Fruit fly (Drosophila melanogaster) whole organism, embryonic: Measurements from ENCODE around the gene CG5235.

Experiments used
- Ada2b ChIP-seq: fragments of 200-800 bp; sonication (Bioruptor generic); IDR thresholded peaks from 2 replicates; pipeline ENCODE4 v1.3.6; 2022; ENCODE audit warnings: missing biosample characterization, missing genetic modification characterization
- Bgb ChIP-seq: fragments of 200-800 bp; sonication (Bioruptor generic); IDR thresholded peaks from 2 replicates; pipeline ENCODE4 v1.3.6; 2022; ENCODE audit warnings: missing biosample characterization, missing genetic modification characterization; ENCODE audit not compliant: partially characterized antibody
- CG10462 ChIP-seq: fragments of 200-800 bp; sonication (Bioruptor generic); optimal IDR thresholded peaks from 2 replicates; lab custom pipeline; 2016; ENCODE audit warnings: missing biosample characterization, missing genetic modification characterization
- CG11560 ChIP-seq: fragments of 200-800 bp; sonication (Bioruptor generic); IDR thresholded peaks from 3 replicates; pipeline ENCODE4 v1.3.6; 2022; ENCODE audit warnings: missing biosample characterization, missing genetic modification characterization
- CG12071 ChIP-seq: fragments of 200-800 bp; sonication (Bioruptor generic); optimal IDR thresholded peaks from 3 replicates; lab custom pipeline; 2018; ENCODE audit warnings: missing biosample characterization, mild to moderate bottlenecking, missing genetic modification characterization
- CG13424 ChIP-seq: fragments of 200-800 bp; sonication (Bioruptor generic); optimal IDR thresholded peaks from 2 replicates; lab custom pipeline; 2019; ENCODE audit warnings: missing biosample characterization, mild to moderate bottlenecking, missing genetic modification characterization, moderate library complexity
- CG13624 ChIP-seq: fragments of 200-800 bp; sonication (Bioruptor generic); optimal IDR thresholded peaks from 2 replicates; lab custom pipeline; 2016; ENCODE audit warnings: missing biosample characterization, missing genetic modification characterization
- CG13775 ChIP-seq: fragments of 200-800 bp; sonication (Bioruptor generic); optimal IDR thresholded peaks from 3 replicates; lab custom pipeline; 2017; ENCODE audit warnings: missing biosample characterization, mild to moderate bottlenecking, missing genetic modification characterization
- CG15601 ChIP-seq: fragments of 200-800 bp; sonication (Bioruptor generic); optimal IDR thresholded peaks from 3 replicates; lab custom pipeline; 2019; ENCODE audit warnings: missing biosample characterization, mild to moderate bottlenecking, missing genetic modification characterization, moderate library complexity
- CG16813 ChIP-seq: fragments of 200-800 bp; sonication (Bioruptor generic); IDR thresholded peaks from 3 replicates; pipeline ENCODE4 v1.3.6; 2022; ENCODE audit warnings: missing biosample characterization, missing genetic modification characterization; ENCODE audit not compliant: partially characterized antibody
- CG17912 ChIP-seq: fragments of 200-800 bp; sonication (Bioruptor generic); optimal IDR thresholded peaks from 2 replicates; lab custom pipeline; 2018; ENCODE audit warnings: missing biosample characterization, mild to moderate bottlenecking, missing genetic modification characterization
- CG18599 ChIP-seq: fragments of 200-800 bp; sonication (Bioruptor generic); optimal IDR thresholded peaks from 3 replicates; lab custom pipeline; 2017; ENCODE audit warnings: missing biosample characterization, missing genetic modification characterization, mild to moderate bottlenecking, moderate library complexity, missing genetic modification reagents
- CG2712 ChIP-seq: fragments of 200-800 bp; optimal IDR thresholded peaks from 3 replicates; lab custom pipeline; 2019; ENCODE audit warnings: missing biosample characterization, mild to moderate bottlenecking, missing genetic modification characterization, moderate library complexity
- CG32767 ChIP-seq: fragments of 200-800 bp; sonication (Bioruptor generic); IDR thresholded peaks from 2 replicates; pipeline ENCODE4 v1.3.6; 2022; ENCODE audit warnings: missing biosample characterization, missing genetic modification characterization
- CG4328 ChIP-seq: fragments of 200-800 bp; sonication (Bioruptor generic); optimal IDR thresholded peaks from 3 replicates; lab custom pipeline; 2017; ENCODE audit warnings: missing biosample characterization, missing genetic modification reagents, missing genetic modification characterization
- CG5180 ChIP-seq: fragments of 200-800 bp; sonication (Bioruptor generic); optimal IDR thresholded peaks from 3 replicates; lab custom pipeline; 2017; ENCODE audit warnings: missing biosample characterization, missing genetic modification characterization, mild to moderate bottlenecking, moderate library complexity, missing genetic modification reagents
- CG7271 ChIP-seq: fragments of 200-800 bp; sonication (Bioruptor generic); optimal IDR thresholded peaks from 2 replicates; lab custom pipeline; 2018; ENCODE audit warnings: missing biosample characterization, mild to moderate bottlenecking, missing genetic modification characterization, moderate library complexity
- CG7963 ChIP-seq: fragments of 200-800 bp; sonication (Bioruptor generic); IDR thresholded peaks from 3 replicates; pipeline ENCODE4 v1.3.6; 2022; ENCODE audit warnings: missing biosample characterization, missing genetic modification characterization; ENCODE audit not compliant: partially characterized antibody
- CG9437 ChIP-seq: fragments of 200-800 bp; sonication (Bioruptor generic); optimal IDR thresholded peaks from 2 replicates; lab custom pipeline; 2018; ENCODE audit warnings: missing biosample characterization, mild to moderate bottlenecking, missing genetic modification characterization
- CG9609 ChIP-seq: fragments of 200-800 bp; sonication (Bioruptor generic); optimal IDR thresholded peaks from 3 replicates; lab custom pipeline; 2016; ENCODE audit warnings: missing biosample characterization, missing genetic modification characterization
- Dek ChIP-seq: fragments of 200-800 bp; sonication (Bioruptor generic); optimal IDR thresholded peaks from 3 replicates; lab custom pipeline; 2019; ENCODE audit warnings: missing biosample characterization, mild to moderate bottlenecking, missing genetic modification characterization, moderate library complexity
- Drgx ChIP-seq: fragments of 200-800 bp; sonication (Bioruptor generic); IDR thresholded peaks from 2 replicates; pipeline ENCODE4 v1.3.6; 2022; ENCODE audit warnings: missing biosample characterization, missing genetic modification characterization
- GATAe ChIP-seq: fragments of 200-800 bp; sonication (Bioruptor generic); conservative IDR thresholded peaks from 2 replicates; pipeline ENCODE4 v1.3.6; 2022; ENCODE audit warnings: missing biosample characterization, missing genetic modification characterization
- Hr3 ChIP-seq: fragments of 200-800 bp; sonication (Bioruptor generic); optimal IDR thresholded peaks from 3 replicates; lab custom pipeline; 2016; ENCODE audit warnings: missing biosample characterization, missing genetic modification characterization
- Mad ChIP-seq: fragments of 200-800 bp; sonication (Bioruptor generic); optimal IDR thresholded peaks from 2 replicates; lab custom pipeline; 2016; ENCODE audit warnings: missing biosample characterization, missing genetic modification characterization
- NC2α ChIP-seq: fragments of 200-800 bp; sonication (Bioruptor generic); optimal IDR thresholded peaks from 2 replicates; lab custom pipeline; 2016; ENCODE audit warnings: missing biosample characterization, missing genetic modification characterization
- Opbp ChIP-seq: fragments of 200-800 bp; sonication (Bioruptor generic); IDR thresholded peaks from 3 replicates; pipeline ENCODE4 v1.3.6; 2022; ENCODE audit warnings: missing biosample characterization, missing genetic modification characterization; ENCODE audit not compliant: partially characterized antibody
- PHDP ChIP-seq: fragments of 200-800 bp; sonication (Bioruptor generic); optimal IDR thresholded peaks from 3 replicates; lab custom pipeline; 2018; ENCODE audit warnings: missing biosample characterization, mild to moderate bottlenecking, missing genetic modification characterization, moderate library complexity
- Ravus ChIP-seq: fragments of 200-800 bp; sonication (Bioruptor generic); IDR thresholded peaks from 2 replicates; pipeline ENCODE4 v1.3.6; 2022; ENCODE audit warnings: missing biosample characterization, missing genetic modification characterization
- Six4 ChIP-seq: fragments of 200-800 bp; sonication (Bioruptor generic); optimal IDR thresholded peaks from 2 replicates; lab custom pipeline; 2016; ENCODE audit warnings: missing biosample characterization, missing genetic modification characterization
- Trl ChIP-seq, 3 experiments: fragments of >200 bp in 2 of 3; fragments of 200-800 bp in 1 of 3; sonication (Bioruptor generic) in 1 of 3; optimal IDR thresholded peaks; 2 replicates in 1 of 3; 3 replicates in 2 of 3; lab custom pipeline; 2016 to 2017; ENCODE audit warnings: missing biosample characterization in 1 of 3, missing genetic modification characterization in 1 of 3
- Xbp1 ChIP-seq: fragments of 200-800 bp; sonication (Bioruptor generic); optimal IDR thresholded peaks from 3 replicates; lab custom pipeline; 2016; ENCODE audit warnings: missing biosample characterization, mild to moderate bottlenecking, missing genetic modification characterization
- YL-1 ChIP-seq: fragments of 200-800 bp; sonication (Bioruptor generic); optimal IDR thresholded peaks from 3 replicates; lab custom pipeline; 2017; ENCODE audit warnings: missing biosample characterization, mild to moderate bottlenecking, missing genetic modification characterization
- amos ChIP-seq: fragments of 200-800 bp; sonication (Bioruptor generic); IDR thresholded peaks from 2 replicates; pipeline ENCODE4 v1.3.6; 2022; ENCODE audit warnings: missing biosample characterization, missing genetic modification characterization; ENCODE audit not compliant: partially characterized antibody
- btn ChIP-seq: fragments of 200-800 bp; sonication (Bioruptor generic); optimal IDR thresholded peaks from 2 replicates; lab custom pipeline; 2016; ENCODE audit warnings: missing biosample characterization, missing genetic modification characterization
- dimm ChIP-seq: fragments of 200-800 bp; sonication (Bioruptor generic); IDR thresholded peaks from 2 replicates; pipeline ENCODE4 v1.3.6; 2022; ENCODE audit warnings: missing biosample characterization, missing genetic modification characterization
- dm ChIP-seq: fragments of 200-800 bp; sonication (Bioruptor generic); optimal IDR thresholded peaks from 3 replicates; lab custom pipeline; 2016; ENCODE audit warnings: missing biosample characterization, missing genetic modification characterization
- gcm ChIP-seq: fragments of 200-800 bp; sonication (Bioruptor generic); optimal IDR thresholded peaks from 2 replicates; lab custom pipeline; 2019; ENCODE audit warnings: missing biosample characterization, mild to moderate bottlenecking, missing genetic modification characterization, moderate library complexity
- ham ChIP-seq: fragments of 200-800 bp; sonication (Bioruptor generic); IDR thresholded peaks from 2 replicates; pipeline ENCODE4 v1.3.6; 2022; ENCODE audit warnings: missing biosample characterization, missing genetic modification characterization
- ken ChIP-seq: fragments of 200-800 bp; sonication (Bioruptor generic); IDR thresholded peaks from 3 replicates; pipeline ENCODE4 v1.3.6; 2022; ENCODE audit warnings: missing biosample characterization, missing genetic modification characterization
- mirr ChIP-seq: fragments of 200-800 bp; sonication (Bioruptor generic); optimal IDR thresholded peaks from 3 replicates; lab custom pipeline; 2018; ENCODE audit warnings: missing biosample characterization, mild to moderate bottlenecking, missing genetic modification characterization
- nmo ChIP-seq: fragments of 200-800 bp; sonication (Bioruptor generic); optimal IDR thresholded peaks from 2 replicates; lab custom pipeline; 2018; ENCODE audit warnings: missing biosample characterization, mild to moderate bottlenecking, missing genetic modification characterization, moderate library complexity
- org-1 ChIP-seq: fragments of 200-800 bp; sonication (Bioruptor generic); optimal IDR thresholded peaks from 2 replicates; lab custom pipeline; 2017; ENCODE audit warnings: missing biosample characterization, missing genetic modification characterization
- pnt ChIP-seq: fragments of 200-800 bp; sonication (Bioruptor generic); optimal IDR thresholded peaks from 3 replicates; lab custom pipeline; 2016; ENCODE audit warnings: missing biosample characterization, missing genetic modification characterization
- pzg ChIP-seq: fragments of 200-800 bp; sonication (Bioruptor generic); optimal IDR thresholded peaks from 3 replicates; lab custom pipeline; 2018; ENCODE audit warnings: missing biosample characterization, mild to moderate bottlenecking, missing genetic modification characterization, moderate library complexity
- row ChIP-seq: fragments of 200-800 bp; sonication (Bioruptor generic); IDR thresholded peaks from 3 replicates; pipeline ENCODE4 v1.3.6; 2022; ENCODE audit warnings: missing biosample characterization, missing genetic modification characterization
- sqz ChIP-seq: fragments of 200-800 bp; sonication (Bioruptor generic); optimal IDR thresholded peaks from 3 replicates; lab custom pipeline; 2018; ENCODE audit warnings: missing biosample characterization, mild to moderate bottlenecking, missing genetic modification characterization
- ssp ChIP-seq: fragments of 200-800 bp; sonication (Bioruptor generic); IDR thresholded peaks from 2 replicates; pipeline ENCODE4 v1.3.6; 2022; ENCODE audit warnings: missing biosample characterization, missing genetic modification characterization
- trh ChIP-seq: fragments of 200-800 bp; sonication (Bioruptor generic); optimal IDR thresholded peaks from 2 replicates; lab custom pipeline; 2016; ENCODE audit warnings: missing biosample characterization, missing genetic modification characterization

CG5235 gene

dm6 chr3L:16060806-16061600 lies 29.2 kb downstream of the CG5235 start (continued):
- TF ChIP-seq dm (GFP tag; lab: Kevin White, UChicago) (no peak), gcm (GFP tag; lab: Kevin White, UChicago) (no peak), Bgb (GFP tag; lab: Robert Waterston, UW) (no peak), Drgx (GFP tag; lab: Robert Waterston, UW) (0 out of 2 replicates have a peak, but pooled peaks have one; percentile 16), Ravus (GFP tag; lab: Robert Waterston, UW) (no peak), Ada2b (no peak), CG11560 (tag; lab: Robert Waterston, UW) (no peak), CG18599 (GFP tag; lab: Kevin White, UChicago) (peak; percentile 42), CG5180 (GFP tag; lab: Kevin White, UChicago) (peak; percentile 17), CG7963 (GFP tag; lab: Robert Waterston, UW) (no peak), CG13624 (no peak), trh (GFP tag; lab: Kevin White, UChicago) (no peak), Dek (no peak), CG15601 (tag; lab: Kevin White, UChicago) (no peak), Hr3 (GFP tag; lab: Kevin White, UChicago) (peak; percentile 41), CG13424 (tag; lab: Kevin White, UChicago) (peak; percentile 56), ssp (GFP tag; lab: Robert Waterston, UW) (no peak), mirr (GFP tag; lab: Kevin White, UChicago) (no peak), CG7271 (tag; lab: Kevin White, UChicago) (no peak), NC2α (GFP tag; lab: Kevin White, UChicago) (no peak), CG17912 (GFP tag; lab: Kevin White, UChicago) (no peak), Six4 (GFP tag; lab: Kevin White, UChicago) (no peak), sqz (GFP tag; lab: Kevin White, UChicago) (no peak), CG12071 (no peak), CG2712 (tag; lab: Kevin White, UChicago) (no peak), CG10462 (GFP tag; lab: Kevin White, UChicago) (no peak), pnt (GFP tag; lab: Kevin White, UChicago) (peak; percentile 16), CG16813 (GFP tag; lab: Robert Waterston, UW) (no peak), amos (GFP tag; lab: Robert Waterston, UW) (no peak), Mad (GFP tag; lab: Kevin White, UChicago) (no peak), CG9437 (peak; percentile 59), Xbp1 (GFP tag; lab: Kevin White, UChicago) (peak; percentile 29), nmo (GFP tag; lab: Kevin White, UChicago) (no peak), btn (GFP tag; lab: Kevin White, UChicago) (no peak), CG32767 (no peak), ham (GFP tag; lab: Robert Waterston, UW) (0 out of 2 replicates have a peak, but pooled peaks have one; percentile 19), CG4328 (no peak), org-1 (GFP tag; lab: Kevin White, UChicago) (peak; percentile 49), CG13775 (GFP tag; lab: Kevin White, UChicago) (peak; percentile 54), PHDP (peak; percentile 58), dimm (GFP tag; lab: Robert Waterston, UW) (no peak), row (peak; percentile 61; the same call in 2 of the 3 replicates), pzg (no peak), GATAe (GFP tag; lab: Robert Waterston, UW) (no peak), Trl (optimal IDR thresholded peaks at IDR 0.05; lab: Kevin White, UChicago) (no peak), Trl (GFP tag; optimal IDR thresholded peaks at IDR 0.05; lab: Kevin White, UChicago) (no peak), ken (GFP tag; lab: Robert Waterston, UW) (0 out of 3 replicates have a peak, but pooled peaks have one; percentile 33), YL-1 (no peak), Opbp (GFP tag; lab: Robert Waterston, UW) (no peak), CG9609 (no peak)
